Worm (Caenorhabditis elegans) whole organism, L4 larva: ENCODE results near the gene JC8.7.

ENCODE experiments used
- D1046.2 ChIP-seq: fragments of 200-800 bp; sonication (Bioruptor generic); IDR thresholded peaks from 2 replicates; pipeline ENCODE4 v1.3.6; 2022; ENCODE audit warnings: missing genetic modification characterization, missing compliant biosample characterization
- F26F4.8 ChIP-seq: fragments of 200-800 bp; sonication (Bioruptor generic); conservative IDR thresholded peaks from 2 replicates; pipeline ENCODE4 v1.3.6; 2022; ENCODE audit warnings: missing genetic modification characterization, missing compliant biosample characterization
- T20F7.1 ChIP-seq: fragments of 200-800 bp; sonication (Bioruptor generic); optimal IDR thresholded peaks from 2 replicates; lab custom pipeline; 2018; ENCODE audit warnings: mild to moderate bottlenecking, missing genetic modification characterization, missing compliant biosample characterization
- ZK337.2 ChIP-seq: fragments of 200-800 bp; sonication (Bioruptor generic); IDR thresholded peaks from 2 replicates; pipeline ENCODE4 v1.3.6; 2022; ENCODE audit warnings: missing genetic modification reagents, missing genetic modification characterization, missing compliant biosample characterization
- ZK546.5 ChIP-seq, 2 experiments: sonication (generic microtip); optimal IDR thresholded peaks; 2 replicates each; lab custom pipeline; 2017; ENCODE audit warnings: missing biosample characterization in 2 of 2, missing genetic modification characterization in 2 of 2
- aha-1 ChIP-seq: fragments of 150-350 bp; peaks from one replicate; lab custom pipeline; 2014; ENCODE audit warnings: missing biosample characterization, missing genetic modification characterization
- aly-2 ChIP-seq: sonication (generic microtip); optimal IDR thresholded peaks from 2 replicates; lab custom pipeline; 2018; ENCODE audit warnings: missing biosample characterization, missing genetic modification characterization
- ama-1 ChIP-seq: fragments of 150-350 bp; optimal IDR thresholded peaks from 2 replicates; lab custom pipeline; 2014; ENCODE audit warnings: inconsistent platforms, mixed read lengths
- arid-1 ChIP-seq: fragments of 200-800 bp; sonication (Bioruptor generic); conservative IDR thresholded peaks from 2 replicates; pipeline ENCODE4 v1.3.6; 2022; ENCODE audit warnings: missing genetic modification reagents, missing genetic modification characterization, missing compliant biosample characterization
- attf-4 ChIP-seq: sonication (generic microtip); optimal IDR thresholded peaks from 3 replicates; lab custom pipeline; 2017; ENCODE audit warnings: missing biosample characterization, missing genetic modification characterization
- ceh-20 ChIP-seq: fragments of 200-800 bp; sonication (Bioruptor generic); IDR thresholded peaks from 2 replicates; pipeline ENCODE4 v1.3.6; 2022; ENCODE audit warnings: missing genetic modification reagents, missing genetic modification characterization, missing compliant biosample characterization
- ceh-82 ChIP-seq: sonication (generic microtip); optimal IDR thresholded peaks from 2 replicates; lab custom pipeline; 2017; ENCODE audit warnings: missing biosample characterization, missing genetic modification characterization
- ces-1 ChIP-seq: fragments of 150-350 bp; sonication (generic microtip); optimal IDR thresholded peaks from 4 replicates; lab custom pipeline; 2014; ENCODE audit warnings: missing biosample characterization, missing genetic modification reagents, missing genetic modification characterization
- daf-16 ChIP-seq, 3 experiments: sonication (generic microtip); optimal IDR thresholded peaks; 2 replicates each; lab custom pipeline; 2016 to 2017; ENCODE audit warnings: missing genetic modification characterization in 3 of 3, missing genetic modification reagents in 3 of 3, mild to moderate bottlenecking in 2 of 3, missing compliant biosample characterization in 2 of 3, missing biosample characterization in 1 of 3, moderate library complexity in 1 of 3
- daf-8 ChIP-seq: fragments of 200-800 bp; sonication (Bioruptor generic); IDR thresholded peaks from 2 replicates; pipeline ENCODE4 v1.3.6; 2022; ENCODE audit warnings: missing genetic modification characterization, missing compliant biosample characterization
- dmd-8 ChIP-seq: fragments of 200-800 bp; sonication (Bioruptor generic); IDR thresholded peaks from 2 replicates; pipeline ENCODE4 v1.3.6; 2022; ENCODE audit warnings: missing genetic modification characterization, missing compliant biosample characterization
- dve-1 ChIP-seq: sonication (generic microtip); optimal IDR thresholded peaks from 2 replicates; lab custom pipeline; 2017; ENCODE audit warnings: antibody characterized with exemption, mild to moderate bottlenecking, missing genetic modification characterization, missing compliant biosample characterization; ENCODE audit not compliant: insufficient read depth
- egl-27 ChIP-seq: sonication (generic microtip); optimal IDR thresholded peaks from 3 replicates; lab custom pipeline; 2017; ENCODE audit warnings: missing biosample characterization, missing genetic modification reagents, missing genetic modification characterization
- egl-43 ChIP-seq: fragments of 200-800 bp; sonication (Bioruptor generic); IDR thresholded peaks from 2 replicates; pipeline ENCODE4 v1.3.6; 2022; ENCODE audit warnings: missing genetic modification reagents, missing genetic modification characterization, missing compliant biosample characterization
- fos-1 ChIP-seq: fragments of 150-350 bp; optimal IDR thresholded peaks from 2 replicates; lab custom pipeline; 2014; ENCODE audit warnings: missing biosample characterization, missing genetic modification characterization
- hlh-30 ChIP-seq: sonication (generic microtip); optimal IDR thresholded peaks from 2 replicates; lab custom pipeline; 2017; ENCODE audit warnings: antibody characterized with exemption, mild to moderate bottlenecking, missing genetic modification characterization, missing compliant biosample characterization; ENCODE audit not compliant: insufficient read depth
- hmg-1.1 ChIP-seq: fragments of 200-800 bp; sonication (Bioruptor generic); IDR thresholded peaks from 2 replicates; pipeline ENCODE4 v1.3.6; 2022; ENCODE audit warnings: missing genetic modification reagents, missing genetic modification characterization, missing compliant biosample characterization
- lin-1 ChIP-seq: fragments of 200-800 bp; sonication (Bioruptor generic); IDR thresholded peaks from 2 replicates; pipeline ENCODE4 v1.3.6; 2022; ENCODE audit warnings: missing genetic modification reagents, missing genetic modification characterization, missing compliant biosample characterization
- lin-13 ChIP-seq: fragments of 150-350 bp; optimal IDR thresholded peaks from 2 replicates; lab custom pipeline; 2014; ENCODE audit warnings: missing biosample characterization, missing genetic modification reagents, missing genetic modification characterization
- lin-15B ChIP-seq: fragments of 150-350 bp; sonication (generic microtip); optimal IDR thresholded peaks from 3 replicates; lab custom pipeline; 2014; ENCODE audit warnings: missing biosample characterization, missing genetic modification characterization
- lin-38 ChIP-seq: fragments of 200-800 bp; sonication (Bioruptor generic); IDR thresholded peaks from 2 replicates; pipeline ENCODE4 v1.3.6; 2022; ENCODE audit warnings: missing genetic modification reagents, missing genetic modification characterization, missing compliant biosample characterization
- lin-39 ChIP-seq: fragments of 150-350 bp; optimal IDR thresholded peaks from 2 replicates; lab custom pipeline; 2014; ENCODE audit warnings: missing biosample characterization, missing genetic modification reagents, missing genetic modification characterization
- mdl-1 ChIP-seq, 2 experiments: fragments of 150-350 bp in 1 of 2; sonication (generic microtip) in 1 of 2; optimal IDR thresholded peaks; 2 replicates each; lab custom pipeline; 2014 to 2017; ENCODE audit warnings: missing biosample characterization in 2 of 2, missing genetic modification characterization in 2 of 2
- mdt-29 ChIP-seq: fragments of 200-800 bp; sonication (Bioruptor generic); IDR thresholded peaks from 2 replicates; pipeline ENCODE4 v1.3.6; 2022; ENCODE audit warnings: missing genetic modification reagents, missing genetic modification characterization, missing compliant biosample characterization
- mep-1 ChIP-seq: fragments of 150-350 bp; sonication (generic microtip); optimal IDR thresholded peaks from 3 replicates; lab custom pipeline; 2014; ENCODE audit warnings: missing biosample characterization, missing genetic modification characterization
- mes-2 ChIP-seq: sonication (generic microtip); optimal IDR thresholded peaks from 2 replicates; lab custom pipeline; 2016; ENCODE audit warnings: missing genotype, mild to moderate bottlenecking, missing genetic modification characterization, missing compliant biosample characterization; ENCODE audit not compliant: poor library complexity, severe bottlenecking
- mxl-2 ChIP-seq: fragments of 200-800 bp; sonication (Bioruptor generic); conservative IDR thresholded peaks from 2 replicates; pipeline ENCODE4 v1.3.6; 2022; ENCODE audit warnings: missing genetic modification reagents, missing genetic modification characterization, missing compliant biosample characterization
- mxl-3 ChIP-seq: fragments of 200-800 bp; sonication (Bioruptor generic); optimal IDR thresholded peaks from 2 replicates; lab custom pipeline; 2018; ENCODE audit warnings: mild to moderate bottlenecking, missing genetic modification characterization, missing compliant biosample characterization
- nhr-102 ChIP-seq: sonication (generic microtip); optimal IDR thresholded peaks from 2 replicates; lab custom pipeline; 2016; ENCODE audit warnings: mild to moderate bottlenecking, missing genetic modification characterization, moderate library complexity, missing compliant biosample characterization
- nhr-111 ChIP-seq: fragments of 200-800 bp; sonication (Bioruptor generic); optimal IDR thresholded peaks from 2 replicates; lab custom pipeline; 2018; ENCODE audit warnings: mild to moderate bottlenecking, missing genetic modification characterization, missing compliant biosample characterization
- nhr-6 ChIP-seq: fragments of 150-350 bp; optimal IDR thresholded peaks from 2 replicates; lab custom pipeline; 2014; ENCODE audit warnings: missing biosample characterization, missing genetic modification characterization
- nhr-76 ChIP-seq: fragments of 150-350 bp; optimal IDR thresholded peaks from 2 replicates; lab custom pipeline; 2014; ENCODE audit warnings: missing biosample characterization, missing genetic modification characterization
- php-3 ChIP-seq: fragments of 200-800 bp; sonication (Bioruptor generic); IDR thresholded peaks from 2 replicates; pipeline ENCODE4 v1.3.6; 2022; ENCODE audit warnings: missing genetic modification reagents, missing genetic modification characterization, missing compliant biosample characterization
- rbr-2 ChIP-seq: sonication (generic microtip); optimal IDR thresholded peaks from 2 replicates; lab custom pipeline; 2016; ENCODE audit warnings: missing genotype, missing genetic modification characterization, missing compliant biosample characterization
- set-16 ChIP-seq: fragments of 200-800 bp; sonication (Bioruptor generic); IDR thresholded peaks from 2 replicates; pipeline ENCODE4 v1.3.6; 2022; ENCODE audit warnings: missing genetic modification reagents, missing genetic modification characterization, missing compliant biosample characterization
- skn-1 ChIP-seq: fragments of 150-350 bp; optimal IDR thresholded peaks from 2 replicates; lab custom pipeline; 2014; ENCODE audit warnings: missing biosample characterization, missing genetic modification characterization
- tra-1 ChIP-seq: fragments of 200-800 bp; sonication (Bioruptor generic); IDR thresholded peaks from 2 replicates; pipeline ENCODE4 v1.3.6; 2022; ENCODE audit warnings: missing genetic modification reagents, missing genetic modification characterization, missing compliant biosample characterization
- unc-39 ChIP-seq: sonication (generic microtip); optimal IDR thresholded peaks from 2 replicates; lab custom pipeline; 2017; ENCODE audit warnings: missing biosample characterization, missing genetic modification characterization
- unc-62 ChIP-seq, 3 experiments: fragments of 150-350 bp in 1 of 3; sonication (generic microtip); optimal IDR thresholded peaks in 2 of 3; peaks in 1 of 3; 1 replicate in 1 of 3; 2 replicates in 2 of 3; lab custom pipeline; 2014 to 2017; ENCODE audit warnings: missing biosample characterization in 3 of 3, missing genetic modification characterization in 3 of 3, missing genetic modification reagents in 3 of 3, missing genotype in 1 of 3
- vab-7 ChIP-seq: fragments of 200-800 bp; sonication (Bioruptor generic); IDR thresholded peaks from 2 replicates; pipeline ENCODE4 v1.3.6; 2022; ENCODE audit warnings: missing genetic modification reagents, missing genetic modification characterization, missing compliant biosample characterization
- zfp-2 ChIP-seq: sonication (generic microtip); optimal IDR thresholded peaks from 2 replicates; lab custom pipeline; 2016; ENCODE audit warnings: mild to moderate bottlenecking, missing genetic modification characterization, missing compliant biosample characterization
- zip-11 ChIP-seq: fragments of 200-800 bp; sonication (Bioruptor generic); IDR thresholded peaks from 2 replicates; pipeline ENCODE4 v1.3.6; 2022; ENCODE audit warnings: missing genetic modification characterization, missing compliant biosample characterization
- zip-2 ChIP-seq: fragments of 150-350 bp; optimal IDR thresholded peaks from 2 replicates; lab custom pipeline; 2014; ENCODE audit warnings: missing biosample characterization, missing genetic modification characterization
- ztf-11 ChIP-seq: fragments of 150-350 bp; optimal IDR thresholded peaks from 2 replicates; lab custom pipeline; 2014; ENCODE audit warnings: missing biosample characterization, missing genetic modification characterization

JC8.7 gene

ce11 chrIV:13297746-13298145 is 50.7 kb downstream of the JC8.7 start, which contains the start of the genes Y67H2A.2 and micu-1 (continued):
- TF ChIP-seq daf-16 (GFP tag; optimal IDR thresholded peaks at IDR 0.05; lab: Kevin White, UChicago) (no peak), daf-16 (tag; optimal IDR thresholded peaks at IDR 0.05; lab: Kevin White, UChicago) (peak; percentile 20), F26F4.8 (GFP tag; lab: Robert Waterston, UW) (no peak), mep-1 (tag; lab: Kevin White, UChicago) (peak; percentile 57), ZK546.5 (tag; optimal IDR thresholded peaks at IDR 0.05; lab: Kevin White, UChicago) (no peak), dve-1 (tag; lab: Kevin White, UChicago) (peak; percentile 31), hmg-1.1 (GFP tag; lab: Robert Waterston, UW) (peak; percentile 70), zip-11 (GFP tag; lab: Robert Waterston, UW) (no peak), ces-1 (peak; percentile 24), mxl-2 (no peak), ceh-82 (tag; lab: Kevin White, UChicago) (no peak), lin-13 (GFP tag; lab: Kevin White, UChicago) (peak; percentile 0), set-16 (GFP tag; lab: Robert Waterston, UW) (no peak), lin-39 (tag; lab: Kevin White, UChicago) (no peak), T20F7.1 (no peak), ZK337.2 (GFP tag; lab: Robert Waterston, UW) (no peak), hlh-30 (tag; lab: Kevin White, UChicago) (peak; percentile 45), zip-2 (tag; lab: Kevin White, UChicago) (no peak), lin-38 (GFP tag; lab: Robert Waterston, UW) (peak; percentile 99), lin-1 (GFP tag; lab: Robert Waterston, UW) (no peak), nhr-102 (peak; percentile 45), daf-8 (GFP tag; lab: Robert Waterston, UW) (no peak), mdl-1 (tag; optimal IDR thresholded peaks at IDR 0.05; lab: Kevin White, UChicago) (no peak), nhr-111 (GFP tag; lab: Kevin White, UChicago) (no peak), skn-1 (tag; lab: Kevin White, UChicago) (no peak), egl-43 (GFP tag; lab: Robert Waterston, UW) (no peak), D1046.2 (GFP tag; lab: Robert Waterston, UW) (no peak), aly-2 (tag; lab: Kevin White, UChicago) (no peak), egl-27 (tag; lab: Kevin White, UChicago) (no peak), nhr-76 (no peak), arid-1 (no peak), rbr-2 (tag; lab: Kevin White, UChicago) (peak; percentile 60), ztf-11 (no peak), tra-1 (GFP tag; lab: Robert Waterston, UW) (no peak), mdt-29 (GFP tag; lab: Robert Waterston, UW) (no peak), mes-2 (tag; lab: Kevin White, UChicago) (peak; percentile 83)
- TF ChIP-seq, all 104 proteins: peak for 31

DNA sequence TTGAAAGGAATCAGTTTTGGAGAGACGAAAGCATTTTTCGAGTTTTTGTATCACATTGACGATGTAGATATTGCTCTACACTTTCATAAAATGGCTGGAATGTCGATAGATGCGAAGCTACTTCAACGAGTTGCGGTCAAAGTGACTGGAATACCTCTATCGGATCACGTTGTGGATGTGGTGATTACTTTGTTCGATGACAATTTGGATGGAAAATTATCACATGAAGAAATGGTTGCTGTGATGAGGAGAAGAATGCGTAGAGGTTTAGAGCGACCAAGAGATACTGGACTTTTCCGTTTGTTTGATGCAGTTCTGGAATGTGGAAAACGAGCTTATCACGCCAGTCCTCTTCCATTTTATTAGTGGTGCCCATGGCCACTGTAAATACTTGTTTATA is 52.6 kb downstream of the JC8.7 start:
- TF ChIP-seq zip-2 (tag; lab: Kevin White, UChicago) (no peak), ceh-20 (GFP tag; lab: Robert Waterston, UW) (no peak), unc-62 (GFP tag; optimal IDR thresholded peaks at IDR 0.05 in 1 of 2; lab: Kevin White, UChicago) (peak in 1 of 2 experiments; percentile 85), unc-62 (tag; optimal IDR thresholded peaks at IDR 0.05; lab: Kevin White, UChicago) (no peak), aha-1 (tag; lab: Kevin White, UChicago) (peak; percentile 55)

ce11 chrIV:13300109-13300508 is 53.0 kb downstream of the JC8.7 start, which contains the start of gene kdp-1:
Gene kdp-1, plus strand, starts transcription at chrIV:13300188.
- TF ChIP-seq D1046.2 (GFP tag; lab: Robert Waterston, UW) (no peak), zfp-2 (no peak), unc-39 (tag; lab: Kevin White, UChicago) (no peak), nhr-6 (no peak), nhr-102 (no peak), F26F4.8 (GFP tag; lab: Robert Waterston, UW) (no peak), mxl-3 (GFP tag; lab: Kevin White, UChicago) (no peak), dmd-8 (GFP tag; lab: Robert Waterston, UW) (no peak), mdt-29 (GFP tag; lab: Robert Waterston, UW) (0 out of 2 replicates have a peak, but pooled peaks have one; percentile 15), ama-1 (lab: Kevin White, UChicago) (peak; percentile 69), fos-1 (no peak), attf-4 (tag; lab: Kevin White, UChicago) (no peak), vab-7 (GFP tag; lab: Robert Waterston, UW) (no peak), php-3 (no peak), lin-15B (tag; lab: Kevin White, UChicago) (no peak), set-16 (GFP tag; lab: Robert Waterston, UW) (peak; percentile 74), lin-13 (GFP tag; lab: Kevin White, UChicago) (no peak)
